Worm (Caenorhabditis elegans): ENCODE data around the gene C14C11.2.

ce11 chrV:5712189-5712588 lies 51.2 kb downstream of the C14C11.2 start:
- TF ChIP-seq B0336.3 (GFP tag; IDR thresholded peaks at IDR 0.05) (no peak), pha-4 (tag; optimal IDR thresholded peaks at IDR 0.05) (no peak), snpc-4 (GFP tag; optimal IDR thresholded peaks at IDR 0.05) (no peak), snpc-4 (tag; optimal IDR thresholded peaks at IDR 0.05) (no peak), madf-3 (GFP tag; IDR thresholded peaks at IDR 0.05) (no peak), dpff-1 (tag; optimal IDR thresholded peaks at IDR 0.05) (no peak), efl-1 (GFP tag; optimal IDR thresholded peaks at IDR 0.05) (no peak), ama-1 (optimal IDR thresholded peaks at IDR 0.05) (no peak), ama-1 (GFP tag; optimal IDR thresholded peaks at IDR 0.05) (no peak), rcor-1 (GFP tag; IDR thresholded peaks at IDR 0.05) (no peak), zfh-2 (GFP tag; conservative IDR thresholded peaks at IDR 0.05) (no peak), die-1 (tag; optimal IDR thresholded peaks at IDR 0.05) (no peak), unc-130 (GFP tag; optimal IDR thresholded peaks at IDR 0.05) (no peak), unc-62 (GFP tag; optimal IDR thresholded peaks at IDR 0.05) (no peak), nhr-27 (tag; optimal IDR thresholded peaks at IDR 0.05) (no peak), hlh-12 (tag; optimal IDR thresholded peaks at IDR 0.05) (no peak)

Data from whole organism, young adult.